Worm (Caenorhabditis elegans) whole organism, L3 larva: ENCODE results near the gene afmd-1.
A peak's percentile ranks its signal among the peaks of the same experiment; 100 is the strongest.

Experiments
- aly-2 ChIP-seq: fragments of 150-350 bp; optimal IDR thresholded peaks from 2 replicates; lab custom pipeline; 2014; ENCODE audit warnings: missing biosample characterization, missing genetic modification characterization
- ama-1 ChIP-seq: fragments of 150-350 bp; optimal IDR thresholded peaks from 2 replicates; lab custom pipeline; 2018
- ceh-16 ChIP-seq: sonication (generic microtip); optimal IDR thresholded peaks from 2 replicates; lab custom pipeline; 2017; ENCODE audit warnings: missing biosample characterization, missing genetic modification characterization
- ceh-28 ChIP-seq: fragments of 150-350 bp; optimal IDR thresholded peaks from 2 replicates; lab custom pipeline; 2014; ENCODE audit warnings: missing biosample characterization, missing genetic modification reagents, missing genetic modification characterization
- ceh-82 ChIP-seq: fragments of 150-350 bp; optimal IDR thresholded peaks from 2 replicates; lab custom pipeline; 2014; ENCODE audit warnings: missing biosample characterization, missing genetic modification characterization
- ceh-9 ChIP-seq: sonication (generic microtip); optimal IDR thresholded peaks from 2 replicates; lab custom pipeline; 2018; ENCODE audit warnings: missing biosample characterization, missing genetic modification characterization
- egl-27 ChIP-seq: sonication (generic microtip); optimal IDR thresholded peaks from 4 replicates; lab custom pipeline; 2017; ENCODE audit warnings: missing biosample characterization, missing genetic modification reagents, missing genetic modification characterization
- egl-5 ChIP-seq: fragments of 150-350 bp; optimal IDR thresholded peaks from 2 replicates; lab custom pipeline; 2017; ENCODE audit warnings: missing biosample characterization, missing genetic modification reagents, missing genetic modification characterization, inconsistent platforms
- elt-1 ChIP-seq: fragments of 150-350 bp; optimal IDR thresholded peaks from 2 replicates; lab custom pipeline; 2014; ENCODE audit warnings: missing biosample characterization, missing genetic modification characterization
- elt-2 ChIP-seq: sonication (generic microtip); optimal IDR thresholded peaks from 2 replicates; lab custom pipeline; 2016; ENCODE audit warnings: missing genetic modification reagents, mild to moderate bottlenecking, missing genetic modification characterization, missing compliant biosample characterization
- eor-1 ChIP-seq, 2 experiments: fragments of 150-350 bp; optimal IDR thresholded peaks; 2 replicates each; lab custom pipeline; 2014 to 2018; ENCODE audit warnings: missing biosample characterization in 2 of 2, missing genetic modification characterization in 2 of 2
- fkh-10 ChIP-seq: sonication (generic microtip); optimal IDR thresholded peaks from 2 replicates; lab custom pipeline; 2017; ENCODE audit warnings: missing biosample characterization, missing genetic modification reagents, missing genetic modification characterization
- fkh-2 ChIP-seq: fragments of 150-350 bp; optimal IDR thresholded peaks from 2 replicates; lab custom pipeline; 2014; ENCODE audit warnings: missing biosample characterization, missing genetic modification reagents, missing genetic modification characterization
- jun-1 ChIP-seq: fragments of 150-350 bp; optimal IDR thresholded peaks from 2 replicates; lab custom pipeline; 2014; ENCODE audit warnings: missing biosample characterization, missing genetic modification reagents, missing genetic modification characterization
- lin-15B ChIP-seq: fragments of 150-350 bp; optimal IDR thresholded peaks from 2 replicates; lab custom pipeline; 2014; ENCODE audit warnings: missing biosample characterization, missing genetic modification characterization
- lin-39 ChIP-seq: fragments of 150-350 bp; optimal IDR thresholded peaks from 2 replicates; lab custom pipeline; 2018; ENCODE audit warnings: missing biosample characterization, missing genetic modification reagents, missing genetic modification characterization
- lsy-12 ChIP-seq: sonication (generic microtip); optimal IDR thresholded peaks from 2 replicates; lab custom pipeline; 2016; ENCODE audit warnings: mild to moderate bottlenecking, missing genetic modification characterization, missing compliant biosample characterization
- mdl-1 ChIP-seq: fragments of 150-350 bp; optimal IDR thresholded peaks from 2 replicates; lab custom pipeline; 2014; ENCODE audit warnings: missing biosample characterization, missing genetic modification characterization
- nfya-1 ChIP-seq: sonication (generic microtip); optimal IDR thresholded peaks from 2 replicates; lab custom pipeline; 2017; ENCODE audit warnings: missing genetic modification characterization, mild to moderate bottlenecking, missing compliant biosample characterization, antibody characterized with exemption, moderate library complexity; ENCODE audit not compliant: insufficient read depth
- nhr-11 ChIP-seq: fragments of 150-350 bp; optimal IDR thresholded peaks from 2 replicates; lab custom pipeline; 2014; ENCODE audit warnings: missing biosample characterization, missing genetic modification characterization
- nhr-12 ChIP-seq: fragments of 150-350 bp; optimal IDR thresholded peaks from 2 replicates; lab custom pipeline; 2014; ENCODE audit warnings: missing biosample characterization, missing genetic modification characterization
- nhr-23 ChIP-seq: fragments of 150-350 bp; optimal IDR thresholded peaks from 2 replicates; lab custom pipeline; 2014; ENCODE audit warnings: missing biosample characterization, missing genetic modification reagents, missing genetic modification characterization
- nhr-237 ChIP-seq: fragments of 150-350 bp; optimal IDR thresholded peaks from 2 replicates; lab custom pipeline; 2014; ENCODE audit warnings: missing biosample characterization, missing genetic modification characterization
- nhr-25 ChIP-seq: sonication (generic microtip); optimal IDR thresholded peaks from 2 replicates; lab custom pipeline; 2017; ENCODE audit warnings: missing biosample characterization, missing genetic modification characterization
- nhr-28 ChIP-seq: fragments of 150-350 bp; optimal IDR thresholded peaks from 2 replicates; lab custom pipeline; 2014; ENCODE audit warnings: missing biosample characterization, missing genetic modification characterization
- nhr-77 ChIP-seq: fragments of 150-350 bp; optimal IDR thresholded peaks from 2 replicates; lab custom pipeline; 2014; ENCODE audit warnings: missing biosample characterization, missing genetic modification characterization
- pha-4 ChIP-seq: fragments of 150-350 bp; optimal IDR thresholded peaks from 2 replicates; lab custom pipeline; 2014; ENCODE audit warnings: missing biosample characterization, missing genetic modification reagents, missing genetic modification characterization
- pqm-1 ChIP-seq: fragments of 150-350 bp; optimal IDR thresholded peaks from 2 replicates; lab custom pipeline; 2017; ENCODE audit warnings: missing biosample characterization, missing genetic modification characterization, inconsistent platforms
- skn-1 ChIP-seq: fragments of 150-350 bp; optimal IDR thresholded peaks from 2 replicates; lab custom pipeline; 2014; ENCODE audit warnings: missing biosample characterization, missing genetic modification characterization
- snpc-4 ChIP-seq: fragments of 150-350 bp; optimal IDR thresholded peaks from 2 replicates; lab custom pipeline; 2014; ENCODE audit warnings: missing biosample characterization, missing genetic modification characterization
- tbx-2 ChIP-seq: sonication (generic microtip); optimal IDR thresholded peaks from 2 replicates; lab custom pipeline; 2016; ENCODE audit warnings: mild to moderate bottlenecking, missing genetic modification characterization, missing compliant biosample characterization
- unc-62 ChIP-seq: fragments of 150-350 bp; sonication (generic microtip); optimal IDR thresholded peaks from 4 replicates; lab custom pipeline; 2014; ENCODE audit warnings: missing biosample characterization, missing genetic modification reagents, missing genetic modification characterization
- zag-1 ChIP-seq: fragments of 150-350 bp; optimal IDR thresholded peaks from 2 replicates; lab custom pipeline; 2014; ENCODE audit warnings: missing biosample characterization, missing genetic modification characterization
- ztf-11 ChIP-seq: fragments of 150-350 bp; optimal IDR thresholded peaks from 2 replicates; lab custom pipeline; 2014; ENCODE audit warnings: missing biosample characterization, missing genetic modification characterization
- ztf-4 ChIP-seq: fragments of 150-350 bp; optimal IDR thresholded peaks from 2 replicates; lab custom pipeline; 2014; ENCODE audit warnings: missing biosample characterization, missing genetic modification characterization

The afmd-1 gene

DNA sequence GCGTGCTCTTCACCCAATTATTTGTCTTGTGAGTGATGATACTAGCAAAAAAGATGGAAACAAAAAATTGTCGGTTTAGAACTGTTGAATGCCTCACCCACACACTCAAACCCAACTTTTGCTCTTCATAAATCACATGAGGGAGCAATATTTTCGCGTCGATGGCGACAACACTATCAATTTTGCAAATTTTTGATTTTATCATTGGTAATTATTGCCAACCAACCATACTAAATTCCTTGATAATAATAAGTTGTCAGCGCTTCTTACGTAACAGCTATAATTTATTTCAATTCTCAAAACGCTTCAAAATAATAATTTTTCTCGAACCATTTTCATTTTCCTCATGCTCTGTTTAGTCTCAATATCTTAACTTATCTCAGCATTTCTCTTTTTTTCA lies 31.3 kb upstream of the afmd-1 start:
- TF ChIP-seq pqm-1 (tag; lab: Kevin White, UChicago) (peak; percentile 27), elt-2 (tag; lab: Kevin White, UChicago) (peak; percentile 62), fkh-2 (tag; lab: Kevin White, UChicago) (no peak)
- TF ChIP-seq, all 47 proteins: peak for 2

DNA sequence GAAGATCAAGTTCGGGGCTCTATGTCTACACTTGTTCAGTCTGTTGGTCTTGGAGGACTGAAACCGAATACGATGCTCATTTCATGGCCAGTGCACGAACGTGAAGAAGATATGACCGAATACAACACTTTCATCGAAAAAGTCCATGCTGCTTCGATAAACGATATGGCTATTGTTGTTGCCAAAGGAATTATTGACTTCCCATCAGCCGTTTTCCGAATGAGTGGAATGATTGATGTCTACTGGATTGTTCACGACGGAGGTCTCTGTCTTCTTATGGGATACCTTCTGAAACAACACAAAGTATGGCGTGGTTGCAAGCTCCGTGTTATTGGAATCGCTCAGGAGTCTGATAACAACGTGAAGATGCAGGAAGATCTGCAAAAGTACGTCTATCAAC lies 27.8 kb upstream of the afmd-1 start:
- TF ChIP-seq ztf-11 (no peak), mdl-1 (no peak), nhr-11 (tag; lab: Kevin White, UChicago) (no peak), nhr-28 (tag; lab: Kevin White, UChicago) (no peak), lsy-12 (tag; lab: Kevin White, UChicago) (no peak), nhr-77 (tag; lab: Kevin White, UChicago) (no peak), ceh-82 (tag; lab: Kevin White, UChicago) (no peak), eor-1 (tag; optimal IDR thresholded peaks at IDR 0.05; lab: Kevin White, UChicago) (no peak), pha-4 (tag; lab: Kevin White, UChicago) (no peak), ama-1 (no peak), nhr-23 (tag; lab: Kevin White, UChicago) (no peak), pqm-1 (tag; lab: Kevin White, UChicago) (no peak), lin-39 (tag; lab: Kevin White, UChicago) (no peak), ceh-9 (tag; lab: Kevin White, UChicago) (no peak), nhr-237 (tag; lab: Kevin White, UChicago) (no peak), ztf-4 (tag; lab: Kevin White, UChicago) (no peak), tbx-2 (tag; lab: Kevin White, UChicago) (no peak), egl-27 (tag; lab: Kevin White, UChicago) (no peak), lin-15B (tag; lab: Kevin White, UChicago) (no peak), egl-5 (tag; lab: Kevin White, UChicago) (no peak)

DNA sequence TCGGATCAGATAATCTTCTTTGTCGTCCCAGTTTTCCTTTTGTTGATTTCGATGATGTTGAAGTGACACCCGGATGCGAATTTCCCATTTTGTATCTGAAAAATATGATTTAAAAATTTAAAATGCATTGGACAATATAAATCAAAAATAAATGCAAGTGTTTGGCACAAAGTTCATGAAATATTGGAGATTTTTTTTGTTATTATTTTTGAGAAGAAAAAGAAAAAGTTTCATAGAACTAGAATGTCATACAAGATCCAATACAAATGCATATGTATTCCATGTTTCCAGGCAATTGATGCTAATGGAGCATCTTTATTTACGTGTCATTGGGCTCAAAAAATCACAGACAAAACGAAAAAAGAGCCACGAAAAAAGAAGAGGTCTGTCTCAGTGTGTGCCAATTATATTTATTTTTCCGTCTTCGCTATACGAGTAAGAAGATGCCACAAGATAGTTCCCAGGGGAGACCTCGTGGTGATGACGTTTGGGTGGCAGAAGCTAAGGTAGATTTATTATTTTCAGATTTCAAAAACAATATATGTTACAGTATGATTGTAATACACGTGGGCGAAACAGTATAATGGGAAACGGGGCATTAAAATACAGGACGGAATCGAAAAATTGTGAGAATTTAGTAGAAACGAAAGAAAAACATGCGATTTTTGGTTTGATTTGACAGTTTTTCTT lies 24.5 kb upstream of the afmd-1 start, which contains the start of the genes glb-23 and R13A1.1:
Gene glb-23 (minus strand): TSS at position 101 of the 690 bp plus-strand sequence.
Gene R13A1.1 (plus strand): TSS at position 640 of the 690 bp plus-strand sequence.
- TF ChIP-seq ceh-82 (tag; lab: Kevin White, UChicago) (no peak), zag-1 (tag; lab: Kevin White, UChicago) (no peak), jun-1 (tag; lab: Kevin White, UChicago) (no peak), ceh-9 (tag; lab: Kevin White, UChicago) (no peak), nhr-23 (tag; lab: Kevin White, UChicago) (no peak), elt-1 (tag; lab: Kevin White, UChicago) (no peak)

DNA sequence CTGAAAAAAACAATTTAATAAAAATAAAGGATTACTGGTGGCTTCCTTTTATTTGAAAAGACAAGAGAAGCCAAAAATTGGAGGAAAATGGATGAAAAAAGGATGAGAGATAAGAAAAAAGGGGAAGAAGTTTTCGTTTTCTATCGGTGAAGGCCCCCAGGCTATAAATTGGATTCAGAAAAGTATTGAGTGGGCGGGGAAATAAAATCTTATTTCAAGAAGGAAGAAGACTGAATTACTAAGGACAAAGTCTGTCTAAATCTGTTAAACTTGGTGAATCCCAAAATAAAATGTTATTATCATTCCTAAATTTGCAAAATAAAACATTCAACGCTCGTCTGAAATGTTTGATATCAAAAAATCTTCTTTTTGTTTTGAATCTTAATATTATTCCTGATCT lies 21.9 kb upstream of the afmd-1 start:
- no peak for TF ChIP-seq lsy-12 (tag; lab: Kevin White, UChicago)
- TF ChIP-seq fkh-10 (GFP tag; lab: Kevin White, UChicago) = peak; percentile 18

DNA sequence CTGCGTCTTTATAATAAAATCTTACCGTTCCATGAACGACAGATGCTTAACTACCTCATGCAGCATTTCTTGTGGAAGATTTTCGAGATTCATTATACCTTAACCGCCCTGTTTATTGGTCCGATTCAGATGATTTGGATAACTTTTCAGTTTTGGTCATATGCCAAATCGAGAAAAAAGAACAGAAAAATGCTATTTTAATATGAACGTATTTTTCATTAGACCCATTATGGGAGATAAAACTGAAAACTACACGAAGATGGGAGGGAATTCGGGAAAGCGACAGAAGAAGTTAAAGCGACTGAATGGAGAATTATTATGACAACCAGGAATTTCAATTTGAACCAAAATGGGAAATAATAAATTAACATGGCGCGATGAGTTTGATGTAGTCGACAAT lies 17.0 kb upstream of the afmd-1 start, which contains the start of gene R13A1.10:
Gene R13A1.10 (minus strand): TSS at position 101 of the 400 bp plus-strand sequence.
- TF ChIP-seq ama-1 (no peak), aly-2 (tag; lab: Kevin White, UChicago) (no peak), egl-5 (tag; lab: Kevin White, UChicago) (no peak), ceh-28 (no peak), egl-27 (tag; lab: Kevin White, UChicago) (no peak), lsy-12 (tag; lab: Kevin White, UChicago) (no peak), nhr-12 (tag; lab: Kevin White, UChicago) (no peak), lin-15B (tag; lab: Kevin White, UChicago) (no peak), nhr-25 (tag; lab: Kevin White, UChicago) (no peak), snpc-4 (no peak), ceh-16 (tag; lab: Kevin White, UChicago) (no peak), zag-1 (tag; lab: Kevin White, UChicago) (no peak), ceh-82 (tag; lab: Kevin White, UChicago) (no peak), nfya-1 (tag; lab: Kevin White, UChicago) (no peak), unc-62 (GFP tag; lab: Kevin White, UChicago) (no peak), skn-1 (tag; lab: Kevin White, UChicago) (no peak)
